Fruit fly (Drosophila melanogaster): ENCODE measurements around the gene Ada.

dm6 chr3R:9029411-9029810 is 35.6 kb upstream of the Ada start:
- TF ChIP-seq CG6854 (GFP tag; optimal IDR thresholded peaks at IDR 0.05) (no peak), Sox102F (GFP tag; optimal IDR thresholded peaks at IDR 0.05) (no peak), CG11902 (GFP tag; optimal IDR thresholded peaks at IDR 0.05) (no peak)
